Fruit fly (Drosophila melanogaster) whole organism, embryonic: ENCODE results near the gene CG10761.

Experiments used
- Atf-2 ChIP-seq: fragments of 200-800 bp; sonication (Bioruptor generic); optimal IDR thresholded peaks from 2 replicates; lab custom pipeline; 2016; ENCODE audit warnings: missing biosample characterization, missing genetic modification characterization
- Atf6 ChIP-seq: fragments of 200-800 bp; sonication (Bioruptor generic); IDR thresholded peaks from 2 replicates; pipeline ENCODE4 v1.3.6; 2022; ENCODE audit warnings: missing biosample characterization, missing genetic modification characterization
- CG11695 ChIP-seq: fragments of 200-800 bp; sonication (Bioruptor generic); IDR thresholded peaks from 3 replicates; pipeline ENCODE4 v1.3.6; 2022; ENCODE audit warnings: missing biosample characterization, missing genetic modification characterization
- CG11696 ChIP-seq: fragments of 200-800 bp; sonication (Bioruptor generic); IDR thresholded peaks from 2 replicates; pipeline ENCODE4 v1.3.6; 2022; ENCODE audit warnings: missing biosample characterization, missing genetic modification characterization
- CG12769 ChIP-seq: fragments of 200-800 bp; sonication (Bioruptor generic); optimal IDR thresholded peaks from 2 replicates; lab custom pipeline; 2019; ENCODE audit warnings: missing biosample characterization, mild to moderate bottlenecking, missing genetic modification characterization, moderate library complexity
- CG13123 ChIP-seq: fragments of 200-800 bp; sonication (Bioruptor generic); optimal IDR thresholded peaks from 2 replicates; lab custom pipeline; 2016; ENCODE audit warnings: missing biosample characterization, missing genetic modification characterization
- CG13894 ChIP-seq: fragments of 200-800 bp; sonication (Bioruptor generic); optimal IDR thresholded peaks from 3 replicates; lab custom pipeline; 2018; ENCODE audit warnings: missing biosample characterization, mild to moderate bottlenecking, missing genetic modification characterization, moderate library complexity
- CG15601 ChIP-seq: fragments of 200-800 bp; sonication (Bioruptor generic); optimal IDR thresholded peaks from 3 replicates; lab custom pipeline; 2019; ENCODE audit warnings: missing biosample characterization, mild to moderate bottlenecking, missing genetic modification characterization, moderate library complexity
- CG1603 ChIP-seq: fragments of 200-800 bp; sonication (Bioruptor generic); optimal IDR thresholded peaks from 2 replicates; lab custom pipeline; 2019; ENCODE audit warnings: missing biosample characterization, mild to moderate bottlenecking, missing genetic modification characterization, moderate library complexity
- CG17361 ChIP-seq: fragments of 200-800 bp; sonication (Bioruptor generic); IDR thresholded peaks from 3 replicates; pipeline ENCODE4 v1.3.6; 2022; ENCODE audit warnings: missing biosample characterization, missing genetic modification characterization
- CG17802 ChIP-seq: fragments of 200-800 bp; sonication (Bioruptor generic); optimal IDR thresholded peaks from 2 replicates; lab custom pipeline; 2018; ENCODE audit warnings: missing biosample characterization, mild to moderate bottlenecking, missing genetic modification characterization, moderate library complexity
- CG2199 ChIP-seq: fragments of 200-800 bp; sonication (Bioruptor generic); IDR thresholded peaks from 3 replicates; pipeline ENCODE4 v1.3.6; 2022; ENCODE audit warnings: missing biosample characterization, missing genetic modification characterization
- CG2678 ChIP-seq: fragments of 200-800 bp; sonication (Bioruptor generic); optimal IDR thresholded peaks from 3 replicates; lab custom pipeline; 2019; ENCODE audit warnings: missing biosample characterization, mild to moderate bottlenecking, missing genetic modification characterization, moderate library complexity
- CG2875 ChIP-seq: fragments of 200-800 bp; sonication (Bioruptor generic); optimal IDR thresholded peaks from 2 replicates; lab custom pipeline; 2017; ENCODE audit warnings: missing biosample characterization, mild to moderate bottlenecking, missing genetic modification characterization, missing genetic modification reagents
- CG34422 ChIP-seq: fragments of 200-800 bp; sonication (Bioruptor generic); IDR thresholded peaks from 3 replicates; pipeline ENCODE4 v1.3.6; 2022; ENCODE audit warnings: missing biosample characterization, missing genetic modification characterization
- CG3847 ChIP-seq: fragments of 200-800 bp; sonication (Bioruptor generic); IDR thresholded peaks from 2 replicates; pipeline ENCODE4 v1.3.6; 2022; ENCODE audit warnings: missing biosample characterization, missing genetic modification characterization
- CG6254 ChIP-seq: fragments of 200-800 bp; sonication (Bioruptor generic); optimal IDR thresholded peaks from 3 replicates; lab custom pipeline; 2017; ENCODE audit warnings: mild to moderate bottlenecking, missing biosample characterization, missing genetic modification reagents, missing genetic modification characterization
- CG6272 ChIP-seq: fragments of 200-800 bp; sonication (Bioruptor generic); IDR thresholded peaks from 2 replicates; pipeline ENCODE4 v1.3.6; 2022; ENCODE audit warnings: missing biosample characterization, missing genetic modification characterization
- CG6813 ChIP-seq: fragments of 200-800 bp; sonication (Bioruptor generic); optimal IDR thresholded peaks from 2 replicates; lab custom pipeline; 2017; ENCODE audit warnings: missing biosample characterization, missing genetic modification characterization, mild to moderate bottlenecking, moderate library complexity, missing genetic modification reagents
- Chrac-16 ChIP-seq: fragments of 200-800 bp; sonication (Bioruptor generic); optimal IDR thresholded peaks from 3 replicates; lab custom pipeline; 2016; ENCODE audit warnings: missing biosample characterization, missing genetic modification characterization
- CkIIα-i1 ChIP-seq: fragments of 200-800 bp; sonication (Bioruptor generic); IDR thresholded peaks from 2 replicates; pipeline ENCODE4 v1.3.6; 2022; ENCODE audit warnings: missing biosample characterization, missing genetic modification characterization
- CrebB ChIP-seq: fragments of 200-800 bp; sonication (Bioruptor generic); optimal IDR thresholded peaks from 3 replicates; lab custom pipeline; 2018; ENCODE audit warnings: missing biosample characterization, mild to moderate bottlenecking, missing genetic modification characterization
- Dip2 ChIP-seq: fragments of 200-800 bp; sonication (Bioruptor generic); IDR thresholded peaks from 2 replicates; pipeline ENCODE4 v1.3.6; 2022; ENCODE audit warnings: missing biosample characterization, missing genetic modification characterization
- Doc2 ChIP-seq: fragments of 200-800 bp; sonication (Bioruptor generic); IDR thresholded peaks from 2 replicates; pipeline ENCODE4 v1.3.6; 2022; ENCODE audit warnings: missing biosample characterization, missing genetic modification characterization
- HLH54F ChIP-seq: fragments of 200-800 bp; sonication (Bioruptor generic); optimal IDR thresholded peaks from 3 replicates; lab custom pipeline; 2016; ENCODE audit warnings: missing biosample characterization, missing genetic modification characterization
- Hr51 ChIP-seq, 2 experiments: fragments of 200-800 bp; sonication (Bioruptor generic); optimal IDR thresholded peaks; 2 replicates in 1 of 2; 3 replicates in 1 of 2; lab custom pipeline; 2016 to 2018; ENCODE audit warnings: missing biosample characterization in 2 of 2, missing genetic modification characterization in 2 of 2, mild to moderate bottlenecking in 1 of 2, moderate library complexity in 1 of 2
- Lhr ChIP-seq: fragments of 200-800 bp; sonication (Bioruptor generic); optimal IDR thresholded peaks from 3 replicates; lab custom pipeline; 2017; ENCODE audit warnings: mild to moderate bottlenecking, missing biosample characterization, missing genetic modification reagents, missing genetic modification characterization
- Myb ChIP-seq: fragments of 200-800 bp; sonication (Bioruptor generic); optimal IDR thresholded peaks from 2 replicates; lab custom pipeline; 2016; ENCODE audit warnings: missing biosample characterization, missing genetic modification characterization
- Oli ChIP-seq: fragments of 200-800 bp; sonication (Bioruptor generic); optimal IDR thresholded peaks from 2 replicates; lab custom pipeline; 2018; ENCODE audit warnings: missing biosample characterization, mild to moderate bottlenecking, missing genetic modification characterization, moderate library complexity
- Scr ChIP-seq: fragments of 200-800 bp; sonication (Bioruptor generic); IDR thresholded peaks from 2 replicates; pipeline ENCODE4 v1.3.6; 2022; ENCODE audit warnings: missing biosample characterization, missing genetic modification characterization; ENCODE audit not compliant: partially characterized antibody
- al ChIP-seq: fragments of 200-800 bp; sonication (Bioruptor generic); IDR thresholded peaks from 2 replicates; pipeline ENCODE4 v1.3.6; 2022; ENCODE audit warnings: missing biosample characterization, missing genetic modification characterization
- bbx ChIP-seq: fragments of 200-800 bp; sonication (Bioruptor generic); IDR thresholded peaks from 2 replicates; pipeline ENCODE4 v1.3.6; 2022; ENCODE audit warnings: missing biosample characterization, missing genetic modification characterization; ENCODE audit not compliant: partially characterized antibody
- bowl ChIP-seq: fragments of 200-800 bp; sonication (Bioruptor generic); IDR thresholded peaks from 2 replicates; pipeline ENCODE4 v1.3.6; 2022; ENCODE audit warnings: missing biosample characterization, missing genetic modification characterization
- chif ChIP-seq, 2 experiments: fragments of 200-800 bp; sonication (Bioruptor generic); optimal IDR thresholded peaks; 3 replicates each; lab custom pipeline; 2016; ENCODE audit warnings: missing biosample characterization in 2 of 2, missing genetic modification characterization in 2 of 2
- ewg ChIP-seq: fragments of 200-800 bp; sonication (Bioruptor generic); optimal IDR thresholded peaks from 3 replicates; lab custom pipeline; 2017; ENCODE audit warnings: mild to moderate bottlenecking, missing biosample characterization, missing genetic modification reagents, missing genetic modification characterization
- gce ChIP-seq: fragments of 200-800 bp; sonication (Bioruptor generic); IDR thresholded peaks from 3 replicates; pipeline ENCODE4 v1.3.6; 2022; ENCODE audit warnings: missing biosample characterization, missing genetic modification characterization
- gem ChIP-seq: fragments of 200-800 bp; sonication (Bioruptor generic); optimal IDR thresholded peaks from 2 replicates; lab custom pipeline; 2019; ENCODE audit warnings: missing biosample characterization, mild to moderate bottlenecking, missing genetic modification characterization, moderate library complexity
- gsb-n ChIP-seq: fragments of 200-800 bp; sonication (Bioruptor generic); optimal IDR thresholded peaks from 3 replicates; lab custom pipeline; 2018; ENCODE audit warnings: missing biosample characterization, mild to moderate bottlenecking, missing genetic modification characterization
- ham ChIP-seq: fragments of 200-800 bp; sonication (Bioruptor generic); IDR thresholded peaks from 2 replicates; pipeline ENCODE4 v1.3.6; 2022; ENCODE audit warnings: missing biosample characterization, missing genetic modification characterization
- insv ChIP-seq, 2 experiments: fragments of 200-800 bp; sonication (Bioruptor generic); optimal IDR thresholded peaks; 3 replicates each; lab custom pipeline; 2016 to 2018; ENCODE audit warnings: missing biosample characterization in 2 of 2, missing genetic modification characterization in 2 of 2
- jigr1 ChIP-seq: fragments of 200-800 bp; sonication (Bioruptor generic); IDR thresholded peaks from 3 replicates; pipeline ENCODE4 v1.3.6; 2022; ENCODE audit warnings: missing biosample characterization, missing genetic modification characterization
- lmd ChIP-seq: fragments of 200-800 bp; sonication (Bioruptor generic); IDR thresholded peaks from 2 replicates; pipeline ENCODE4 v1.3.6; 2022; ENCODE audit warnings: missing biosample characterization, missing genetic modification characterization
- mam ChIP-seq: fragments of 200-800 bp; sonication (Bioruptor generic); optimal IDR thresholded peaks from 3 replicates; lab custom pipeline; 2016; ENCODE audit warnings: missing biosample characterization, missing genetic modification characterization
- oc ChIP-seq: fragments of 200-800 bp; sonication (Bioruptor generic); optimal IDR thresholded peaks from 2 replicates; lab custom pipeline; 2018; ENCODE audit warnings: missing biosample characterization, mild to moderate bottlenecking, missing genetic modification characterization, moderate library complexity
- peb ChIP-seq: fragments of 200-800 bp; sonication (Bioruptor generic); IDR thresholded peaks from 2 replicates; pipeline ENCODE4 v1.3.6; 2022; ENCODE audit warnings: missing biosample characterization, missing genetic modification characterization
- pfk ChIP-seq: fragments of 200-800 bp; sonication (Bioruptor generic); optimal IDR thresholded peaks from 2 replicates; lab custom pipeline; 2018; ENCODE audit warnings: missing biosample characterization, mild to moderate bottlenecking, missing genetic modification characterization, moderate library complexity
- run ChIP-seq: fragments of 200-800 bp; sonication (Bioruptor generic); optimal IDR thresholded peaks from 3 replicates; lab custom pipeline; 2018; ENCODE audit warnings: missing biosample characterization, mild to moderate bottlenecking, missing genetic modification characterization
- stwl ChIP-seq: fragments of 200-800 bp; sonication (Bioruptor generic); optimal IDR thresholded peaks from 3 replicates; lab custom pipeline; 2018; ENCODE audit warnings: missing biosample characterization, mild to moderate bottlenecking, missing genetic modification characterization, moderate library complexity
- sug ChIP-seq: fragments of 200-800 bp; optimal IDR thresholded peaks from 2 replicates; lab custom pipeline; 2019; ENCODE audit warnings: missing biosample characterization, mild to moderate bottlenecking, missing genetic modification characterization, moderate library complexity
- unpg ChIP-seq: fragments of 200-800 bp; sonication (Bioruptor generic); optimal IDR thresholded peaks from 3 replicates; lab custom pipeline; 2018; ENCODE audit warnings: missing biosample characterization, mild to moderate bottlenecking, missing genetic modification characterization, moderate library complexity

The CG10761 gene

DNA sequence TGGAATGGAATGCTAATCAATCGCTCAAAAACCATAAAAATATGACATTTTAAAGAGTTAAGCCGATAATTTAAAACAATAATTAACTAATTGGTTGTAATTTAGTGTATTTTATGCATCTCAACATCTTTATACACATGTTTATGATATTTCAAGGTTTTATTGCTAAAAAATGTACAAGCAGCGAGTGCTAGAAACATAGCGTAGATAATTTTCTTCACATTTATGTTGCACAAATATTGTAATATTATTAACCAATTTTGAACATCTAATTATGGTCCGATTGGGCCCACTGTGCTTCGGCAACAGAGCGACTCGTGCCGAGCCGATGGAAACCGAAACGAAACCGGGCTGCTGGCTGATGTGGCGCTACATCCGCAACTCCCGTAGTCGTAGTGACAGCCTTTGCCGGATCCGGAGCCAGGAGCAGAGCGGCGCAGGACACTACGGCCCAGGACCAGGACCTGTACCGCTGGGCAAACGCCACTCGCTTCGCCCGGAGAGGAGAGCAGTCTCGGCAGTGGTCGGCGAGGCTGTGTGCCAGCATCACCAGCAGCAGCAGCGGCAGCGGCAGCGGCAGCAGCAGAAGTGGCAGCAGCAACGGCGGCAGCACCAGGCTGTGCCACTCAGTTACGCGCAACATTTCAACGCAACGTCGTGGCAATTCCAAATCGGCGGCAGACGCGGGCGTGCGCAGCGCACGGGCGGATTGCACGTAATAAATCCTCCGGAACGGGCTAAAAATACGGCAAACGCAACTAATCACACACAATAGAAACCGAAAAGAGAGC lies 15.8 kb upstream of the CG10761 start, which contains the start of gene sdt (continued):
- no peak for TF ChIP-seq Chrac-16 (GFP tag; lab: Kevin White, UChicago)
- TF ChIP-seq peb (GFP tag; lab: Robert Waterston, UW): no peak
- TF ChIP-seq lmd (GFP tag; lab: Robert Waterston, UW): 0 out of 2 replicates have a peak, but pooled peaks have one; percentile 11
- no peak for TF ChIP-seq Myb (GFP tag; lab: Kevin White, UChicago)
- no peak for TF ChIP-seq bowl (GFP tag; lab: Robert Waterston, UW)
- TF ChIP-seq CG2199 (GFP tag; lab: Robert Waterston, UW): no peak
- TF ChIP-seq CG6813 (GFP tag; lab: Kevin White, UChicago): no peak
- TF ChIP-seq Dip2 (GFP tag; lab: Robert Waterston, UW): no peak
- no peak for TF ChIP-seq oc
- TF ChIP-seq ham (GFP tag; lab: Robert Waterston, UW): no peak
- peak; percentile 7 for TF ChIP-seq sug (tag; lab: Kevin White, UChicago)
- TF ChIP-seq stwl (tag; lab: Kevin White, UChicago): no peak
- TF ChIP-seq Doc2 (GFP tag; lab: Robert Waterston, UW): no peak
- no peak for TF ChIP-seq CkIIα-i1 (GFP tag; lab: Robert Waterston, UW)
- TF ChIP-seq pfk (GFP tag; lab: Kevin White, UChicago): no peak
- TF ChIP-seq al: no peak
- TF ChIP-seq CG2875 (GFP tag; lab: Kevin White, UChicago): no peak
- no peak for TF ChIP-seq CG13894 (tag; lab: Kevin White, UChicago)
- TF ChIP-seq CG3847 (GFP tag; lab: Robert Waterston, UW): no peak
- no peak for TF ChIP-seq CG15601
- TF ChIP-seq CG17802 (tag; lab: Kevin White, UChicago): no peak
- TF ChIP-seq Hr51 (GFP tag; optimal IDR thresholded peaks at IDR 0.05; lab: Kevin White, UChicago): peak in 1 of 2 experiments; percentile 7
- TF ChIP-seq insv (GFP tag; optimal IDR thresholded peaks at IDR 0.05; lab: Kevin White, UChicago): no peak
- TF ChIP-seq Scr (GFP tag; lab: Robert Waterston, UW): no peak
- peak; percentile 45 for TF ChIP-seq ewg
- TF ChIP-seq CG11696 (GFP tag; lab: Robert Waterston, UW): no peak
- no peak for TF ChIP-seq run
- TF ChIP-seq CG11695 (GFP tag; lab: Robert Waterston, UW): no peak
- TF ChIP-seq CrebB: no peak
- no peak for TF ChIP-seq chif (GFP tag; optimal IDR thresholded peaks at IDR 0.05; lab: Kevin White, UChicago)
- TF ChIP-seq HLH54F (GFP tag; lab: Kevin White, UChicago): no peak
- TF ChIP-seq bbx: no peak
- peak; percentile 37 for TF ChIP-seq gem (tag; lab: Kevin White, UChicago)
- no peak for TF ChIP-seq CG6272 (GFP tag; lab: Robert Waterston, UW)
- no peak for TF ChIP-seq CG34422
- TF ChIP-seq gsb-n (tag; lab: Kevin White, UChicago): no peak
- TF ChIP-seq jigr1 (GFP tag; lab: Robert Waterston, UW): no peak
- no peak for TF ChIP-seq Lhr (GFP tag; lab: Kevin White, UChicago)
- TF ChIP-seq unpg (GFP tag; lab: Kevin White, UChicago): no peak
- no peak for TF ChIP-seq gce (GFP tag; lab: Robert Waterston, UW)
- TF ChIP-seq mam: no peak
- no peak for TF ChIP-seq CG2678 (tag; lab: Kevin White, UChicago)
- peak; percentile 26 for TF ChIP-seq Oli (tag; lab: Kevin White, UChicago)
- peak; percentile 59; the same call in 1 of the 3 replicates for TF ChIP-seq CG17361 (GFP tag; lab: Robert Waterston, UW)
- TF ChIP-seq CG1603 (tag; lab: Kevin White, UChicago): peak; percentile 2
- no peak for TF ChIP-seq Atf6 (GFP tag; lab: Robert Waterston, UW)
- TF ChIP-seq CG13123: no peak
- TF ChIP-seq CG12769 (tag; lab: Kevin White, UChicago): no peak
- no peak for TF ChIP-seq CG6254 (GFP tag; lab: Kevin White, UChicago)
- TF ChIP-seq Atf-2 (GFP tag; lab: Kevin White, UChicago): no peak
